Fruit fly (Drosophila melanogaster): ENCODE measurements around the gene EMC2A.

DNA sequence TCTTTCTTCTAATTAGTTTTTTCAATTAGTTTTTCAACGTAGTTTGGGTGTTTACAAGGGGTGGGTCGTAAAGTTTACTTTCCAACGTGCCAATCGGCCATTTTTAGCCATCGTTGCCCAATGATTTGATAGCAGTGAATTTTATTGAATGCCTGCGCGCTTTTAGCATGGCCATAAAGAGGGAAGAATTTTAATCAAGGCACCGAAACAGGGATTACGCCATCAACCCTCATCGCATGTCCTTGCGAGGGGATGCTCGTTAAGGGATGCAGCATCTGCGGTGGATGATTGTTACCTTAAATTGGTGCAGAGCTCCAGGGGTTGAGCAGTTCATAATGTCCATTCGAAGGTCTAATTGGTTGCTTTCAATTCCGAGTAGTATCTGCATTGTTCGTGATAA, 12.9 kb downstream of the EMC2A start:
- no peak for TF ChIP-seq CG6854 (GFP tag; optimal IDR thresholded peaks at IDR 0.05)
- TF ChIP-seq CG11294 (GFP tag; IDR thresholded peaks at IDR 0.05), result no peak
- TF ChIP-seq CG16779 (tag; optimal IDR thresholded peaks at IDR 0.05), result no peak
- no peak for TF ChIP-seq OdsH (GFP tag; optimal IDR thresholded peaks at IDR 0.05)
- TF ChIP-seq Sox15 (GFP tag; optimal IDR thresholded peaks at IDR 0.05), result no peak
- no peak for TF ChIP-seq Eip93F (GFP tag; optimal IDR thresholded peaks at IDR 0.05)
- no peak for TF ChIP-seq CG10631 (GFP tag; optimal IDR thresholded peaks at IDR 0.05)
- TF ChIP-seq eg (GFP tag; IDR thresholded peaks at IDR 0.05), result no peak

Data from whole organism, prepupa.